Worm (Caenorhabditis elegans) whole organism, early embryonic: ENCODE data around the gene Y50D4C.5.

ENCODE experiments used
- B0310.2 ChIP-seq: sonication (generic microtip); optimal IDR thresholded peaks from 2 replicates; lab custom pipeline; 2016; ENCODE audit warnings: mild to moderate bottlenecking, missing genetic modification characterization, missing compliant biosample characterization
- F13C5.2 ChIP-seq: sonication (generic microtip); optimal IDR thresholded peaks from 2 replicates; lab custom pipeline; 2017; ENCODE audit warnings: mild to moderate bottlenecking, missing genetic modification characterization, inconsistent platforms, missing compliant biosample characterization
- aly-1 ChIP-seq: sonication (generic microtip); optimal IDR thresholded peaks from 2 replicates; lab custom pipeline; 2016; ENCODE audit warnings: missing genetic modification characterization, missing compliant biosample characterization
- ama-1 ChIP-seq: fragments of 150-350 bp; optimal IDR thresholded peaks from 2 replicates; lab custom pipeline; 2014
- ceh-13 ChIP-seq: fragments of 200-800 bp; sonication (Bioruptor generic); optimal IDR thresholded peaks from 2 replicates; lab custom pipeline; 2018; ENCODE audit warnings: mild to moderate bottlenecking, missing genetic modification characterization, missing compliant biosample characterization
- ceh-36 ChIP-seq: sonication (generic microtip); optimal IDR thresholded peaks from 2 replicates; lab custom pipeline; 2016; ENCODE audit warnings: missing genetic modification characterization, inconsistent platforms, missing compliant biosample characterization
- ets-7 ChIP-seq: sonication (generic microtip); optimal IDR thresholded peaks from 2 replicates; lab custom pipeline; 2016; ENCODE audit warnings: missing genotype, missing genetic modification characterization, missing compliant biosample characterization
- flt-1 ChIP-seq: fragments of 200-800 bp; sonication (Bioruptor generic); IDR thresholded peaks from 2 replicates; pipeline ENCODE4 v1.3.6; 2022; ENCODE audit warnings: missing genetic modification characterization, missing compliant biosample characterization
- hmbx-1 ChIP-seq: sonication (generic microtip); optimal IDR thresholded peaks from 2 replicates; lab custom pipeline; 2016; ENCODE audit warnings: mild to moderate bottlenecking, missing genetic modification characterization, missing compliant biosample characterization
- hmg-4 ChIP-seq: fragments of 200-800 bp; sonication (Bioruptor generic); optimal IDR thresholded peaks from 2 replicates; lab custom pipeline; 2018; ENCODE audit warnings: mild to moderate bottlenecking, missing genetic modification characterization, missing compliant biosample characterization
- hnd-1 ChIP-seq: sonication (generic microtip); optimal IDR thresholded peaks from 2 replicates; lab custom pipeline; 2016; ENCODE audit warnings: missing genetic modification characterization, missing compliant biosample characterization
- pes-1 ChIP-seq: fragments of 200-800 bp; sonication (Bioruptor generic); IDR thresholded peaks from 2 replicates; pipeline ENCODE4 v1.3.6; 2022; ENCODE audit warnings: missing genetic modification reagents, missing genetic modification characterization, missing compliant biosample characterization
- scrt-1 ChIP-seq: fragments of 200-800 bp; sonication (Bioruptor generic); IDR thresholded peaks from 2 replicates; pipeline ENCODE4 v1.3.6; 2022; ENCODE audit warnings: missing genetic modification characterization, missing compliant biosample characterization
- sea-1 ChIP-seq: fragments of 200-800 bp; sonication (Bioruptor generic); conservative IDR thresholded peaks from 2 replicates; pipeline ENCODE4 v1.3.6; 2022; ENCODE audit warnings: missing genetic modification characterization, missing compliant biosample characterization
- tbx-11 ChIP-seq: fragments of 200-800 bp; sonication (Bioruptor generic); IDR thresholded peaks from 2 replicates; pipeline ENCODE4 v1.3.6; 2022; ENCODE audit warnings: missing genetic modification characterization, missing compliant biosample characterization
- tbx-37 ChIP-seq: fragments of 200-800 bp; sonication (Bioruptor generic); conservative IDR thresholded peaks from 2 replicates; pipeline ENCODE4 v1.3.6; 2022; ENCODE audit warnings: missing genetic modification reagents, missing genetic modification characterization, missing compliant biosample characterization
- tra-4 ChIP-seq: sonication (generic microtip); optimal IDR thresholded peaks from 2 replicates; lab custom pipeline; 2017; ENCODE audit warnings: missing genetic modification characterization, missing compliant biosample characterization

Gene Y50D4C.5

ce11 chrV:1005877-1006276, 2.3 kb upstream of the Y50D4C.5 start:
- TF ChIP-seq tbx-37 (GFP tag; lab: Robert Waterston, UW) (no peak), F13C5.2 (tag; lab: Kevin White, UChicago) (no peak), ets-7 (no peak)

ce11 chrV:1003826-1004225, 282 bp upstream of the Y50D4C.5 start:
- TF ChIP-seq tbx-37 (GFP tag; lab: Robert Waterston, UW) = no peak
- TF ChIP-seq ama-1 (lab: Kevin White, UChicago) = no peak
- peak; percentile 73 for TF ChIP-seq hmbx-1 (tag; lab: Kevin White, UChicago)
- TF ChIP-seq sea-1 (GFP tag; lab: Robert Waterston, UW) = no peak
- TF ChIP-seq scrt-1 (GFP tag; lab: Robert Waterston, UW) = no peak
- TF ChIP-seq B0310.2 (tag; lab: Kevin White, UChicago) = peak; percentile 60
- TF ChIP-seq hmg-4 (GFP tag; lab: Kevin White, UChicago) = peak; percentile 46
- TF ChIP-seq ceh-36 (tag; lab: Kevin White, UChicago) = no peak
- TF ChIP-seq tbx-11 (GFP tag; lab: Robert Waterston, UW) = 0 out of 2 replicates have a peak, but pooled peaks have one; percentile 23
- TF ChIP-seq pes-1 (GFP tag; lab: Robert Waterston, UW) = peak; percentile 69; the same call in 1 of the 2 replicates
- no peak for TF ChIP-seq flt-1 (GFP tag; lab: Robert Waterston, UW)
- TF ChIP-seq aly-1 = no peak
- TF ChIP-seq tra-4 (tag; lab: Kevin White, UChicago) = peak; percentile 74
- peak; percentile 77 for TF ChIP-seq ets-7
- TF ChIP-seq F13C5.2 (tag; lab: Kevin White, UChicago) = peak; percentile 80
- TF ChIP-seq ceh-13 = peak; percentile 60
- TF ChIP-seq hnd-1 = no peak

- TF ChIP-seq B0310.2 (tag; lab: Kevin White, UChicago) = no peak
- TF ChIP-seq ceh-36 (tag; lab: Kevin White, UChicago) = no peak
- no peak for TF ChIP-seq F13C5.2 (tag; lab: Kevin White, UChicago)
- no peak for TF ChIP-seq flt-1 (GFP tag; lab: Robert Waterston, UW)
- TF ChIP-seq tbx-37 (GFP tag; lab: Robert Waterston, UW) = no peak
- TF ChIP-seq hmbx-1 (tag; lab: Kevin White, UChicago) = no peak
- no peak for TF ChIP-seq hnd-1
- no peak for TF ChIP-seq sea-1 (GFP tag; lab: Robert Waterston, UW)
- TF ChIP-seq ama-1 (lab: Kevin White, UChicago) = no peak
- TF ChIP-seq tbx-11 (GFP tag; lab: Robert Waterston, UW) = no peak
- TF ChIP-seq pes-1 (GFP tag; lab: Robert Waterston, UW) = no peak
- no peak for TF ChIP-seq aly-1
- TF ChIP-seq hmg-4 (GFP tag; lab: Kevin White, UChicago) = no peak
These were observed 2.4 kb downstream of the Y50D4C.5 start for ce11 chrV:1001163-1001562.

- TF ChIP-seq ama-1 (lab: Kevin White, UChicago) = no peak
- TF ChIP-seq hmbx-1 (tag; lab: Kevin White, UChicago) = no peak
- TF ChIP-seq tbx-37 (GFP tag; lab: Robert Waterston, UW) = no peak
- no peak for TF ChIP-seq B0310.2 (tag; lab: Kevin White, UChicago)
- TF ChIP-seq ceh-13 = no peak
- TF ChIP-seq aly-1 = no peak
- TF ChIP-seq sea-1 (GFP tag; lab: Robert Waterston, UW) = no peak
These were observed 7.9 kb downstream of the Y50D4C.5 start for ce11 chrV:995635-996034.

ce11 chrV:990300-990699, 13.2 kb downstream of the Y50D4C.5 start:
- TF ChIP-seq scrt-1 (GFP tag; lab: Robert Waterston, UW) (0 out of 2 replicates have a peak, but pooled peaks have one; percentile 14), F13C5.2 (tag; lab: Kevin White, UChicago) (no peak)

ce11 chrV:983120-983519, 20.4 kb downstream of the Y50D4C.5 start:
- no peak for TF ChIP-seq F13C5.2 (tag; lab: Kevin White, UChicago)

- no peak for TF ChIP-seq B0310.2 (tag; lab: Kevin White, UChicago)
- no peak for TF ChIP-seq tbx-37 (GFP tag; lab: Robert Waterston, UW)
- no peak for TF ChIP-seq hmbx-1 (tag; lab: Kevin White, UChicago)
- TF ChIP-seq ceh-36 (tag; lab: Kevin White, UChicago) = no peak
- TF ChIP-seq sea-1 (GFP tag; lab: Robert Waterston, UW) = no peak
- no peak for TF ChIP-seq tra-4 (tag; lab: Kevin White, UChicago)
- no peak for TF ChIP-seq ama-1 (lab: Kevin White, UChicago)
- no peak for TF ChIP-seq flt-1 (GFP tag; lab: Robert Waterston, UW)
- no peak for TF ChIP-seq ceh-13
- no peak for TF ChIP-seq hmg-4 (GFP tag; lab: Kevin White, UChicago)
These were observed 21.2 kb downstream of the Y50D4C.5 start, which contains the start of the genes Y50D4C.12 and unc-34 for ce11 chrV:982281-982756. Gene Y50D4C.12, plus strand, starts transcription at chrV:982581. Gene unc-34, plus strand, starts transcription at chrV:982706.

ce11 chrV:979698-980097, 23.8 kb downstream of the Y50D4C.5 start:
- TF ChIP-seq pes-1 (GFP tag; lab: Robert Waterston, UW) = no peak
- no peak for TF ChIP-seq ets-7
- TF ChIP-seq aly-1 = no peak
- no peak for TF ChIP-seq tbx-11 (GFP tag; lab: Robert Waterston, UW)
- no peak for TF ChIP-seq hmg-4 (GFP tag; lab: Kevin White, UChicago)
- no peak for TF ChIP-seq hmbx-1 (tag; lab: Kevin White, UChicago)
- TF ChIP-seq tbx-37 (GFP tag; lab: Robert Waterston, UW) = no peak
- TF ChIP-seq scrt-1 (GFP tag; lab: Robert Waterston, UW) = no peak
- TF ChIP-seq B0310.2 (tag; lab: Kevin White, UChicago) = no peak
- TF ChIP-seq sea-1 (GFP tag; lab: Robert Waterston, UW) = no peak
- TF ChIP-seq F13C5.2 (tag; lab: Kevin White, UChicago) = no peak
- no peak for TF ChIP-seq ama-1 (lab: Kevin White, UChicago)
- TF ChIP-seq ceh-36 (tag; lab: Kevin White, UChicago) = no peak
- TF ChIP-seq tra-4 (tag; lab: Kevin White, UChicago) = no peak
- no peak for TF ChIP-seq hnd-1
- no peak for TF ChIP-seq flt-1 (GFP tag; lab: Robert Waterston, UW)
- no peak for TF ChIP-seq ceh-13
